Fruit fly (Drosophila melanogaster): Measurements from ENCODE around the gene kst.

Gene kst

DNA sequence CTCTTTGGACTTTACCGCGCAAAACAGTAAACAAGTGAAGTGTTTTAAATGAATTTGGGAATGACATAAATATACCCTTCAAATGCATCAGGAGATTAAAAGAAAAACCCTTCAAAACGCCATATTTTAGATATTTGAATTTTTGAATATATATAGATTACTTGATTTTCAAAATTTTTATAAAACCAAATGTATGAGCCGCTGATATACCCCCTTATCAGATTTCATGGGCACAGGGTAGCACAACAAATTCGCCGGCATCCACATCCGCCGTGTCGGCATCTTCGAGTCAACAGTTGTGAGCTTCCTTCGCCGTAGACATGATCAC lies 41.3 kb downstream of the kst start, which contains the start of gene Ids (continued):
- TF ChIP-seq esn (GFP tag; optimal IDR thresholded peaks at IDR 0.05), result peak; percentile 85
- peak; percentile 8 for TF ChIP-seq fkh (GFP tag; optimal IDR thresholded peaks at IDR 0.05)
- TF ChIP-seq dac (GFP tag; optimal IDR thresholded peaks at IDR 0.05), result no peak
- TF ChIP-seq CG8319 (GFP tag; optimal IDR thresholded peaks at IDR 0.05), result peak; percentile 67
- TF ChIP-seq CG15336 (GFP tag; IDR thresholded peaks at IDR 0.05), result peak; percentile 85

DNA sequence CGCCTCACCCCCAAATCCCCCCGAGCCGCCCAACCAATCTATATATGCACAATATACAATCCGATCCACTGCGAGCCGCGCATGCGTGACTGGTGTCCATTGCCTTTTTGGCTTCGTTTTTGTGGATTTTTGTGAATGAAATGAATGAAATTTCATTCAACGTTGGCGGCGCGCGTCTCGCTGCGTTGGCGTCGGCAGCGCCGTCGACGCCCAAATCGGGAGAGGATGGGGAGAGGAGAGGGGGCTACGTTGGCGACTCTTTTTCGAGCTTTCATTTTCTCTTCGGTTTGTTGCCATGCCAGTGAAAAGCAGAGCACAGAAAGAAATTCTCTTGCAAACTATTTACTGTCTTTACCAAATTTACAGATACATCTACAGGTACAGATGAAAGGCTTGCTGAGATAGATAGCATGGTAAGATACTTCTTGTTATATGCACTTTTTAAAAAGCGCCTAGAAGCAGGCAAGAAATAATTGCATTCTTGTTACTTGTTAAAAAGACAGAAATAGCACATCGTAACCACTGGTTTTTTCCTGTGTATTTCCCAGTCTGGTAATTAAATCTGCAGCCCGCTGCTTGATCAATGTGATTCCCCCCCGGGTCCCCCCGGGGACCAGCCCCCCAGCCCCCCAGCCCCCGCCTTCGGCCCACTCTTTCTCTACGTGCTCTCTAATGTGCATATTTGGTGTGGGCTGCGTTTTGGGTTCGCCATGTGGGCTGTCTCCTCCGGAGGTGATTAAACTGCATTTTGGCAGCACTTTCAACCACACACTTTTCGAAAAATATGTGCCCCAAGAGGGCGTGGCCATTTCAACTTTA lies 43.8 kb downstream of the kst start:
- peak; percentile 5 for TF ChIP-seq CG9139 (GFP tag; optimal IDR thresholded peaks at IDR 0.05)
- peak; percentile 25 for TF ChIP-seq CG34406 (GFP tag; optimal IDR thresholded peaks at IDR 0.05)
- TF ChIP-seq Met (GFP tag; optimal IDR thresholded peaks at IDR 0.05), result peak; percentile 52
- peak; percentile 48 for TF ChIP-seq Hr39 (GFP tag; optimal IDR thresholded peaks at IDR 0.05)
- peak; percentile 24 for TF ChIP-seq net (GFP tag; optimal IDR thresholded peaks at IDR 0.05)
- peak; percentile 91 for TF ChIP-seq Eip78C (GFP tag)
- TF ChIP-seq fd59A (GFP tag; optimal IDR thresholded peaks at IDR 0.05), result no peak
- no peak for TF ChIP-seq fkh (GFP tag; optimal IDR thresholded peaks at IDR 0.05)
- peak; percentile 47 for TF ChIP-seq Blimp-1 (GFP tag; optimal IDR thresholded peaks at IDR 0.05)
- peak; percentile 87 for TF ChIP-seq Hr4 (GFP tag; optimal IDR thresholded peaks at IDR 0.05)
- TF ChIP-seq esn (GFP tag; optimal IDR thresholded peaks at IDR 0.05), result peak; percentile 42
- TF ChIP-seq ss (GFP tag; optimal IDR thresholded peaks at IDR 0.05), result peak in 1 of 2 experiments; percentile 77
- TF ChIP-seq Sox15 (GFP tag; optimal IDR thresholded peaks at IDR 0.05), result peak; percentile 33
- TF ChIP-seq CG11762 (GFP tag; optimal IDR thresholded peaks at IDR 0.05; ENCODE audit: insufficient read depth), result peak; percentile 8
- TF ChIP-seq dac (GFP tag; optimal IDR thresholded peaks at IDR 0.05), result peak; percentile 61
- TF ChIP-seq CG3032 (tag; optimal IDR thresholded peaks at IDR 0.05), result peak; percentile 8
- peak; percentile 76 for TF ChIP-seq CG6276 (GFP tag; optimal IDR thresholded peaks at IDR 0.05)
- TF ChIP-seq CG8632 (GFP tag; optimal IDR thresholded peaks at IDR 0.05), result peak; percentile 0
- peak; percentile 83 for TF ChIP-seq CG8119 (GFP tag; IDR thresholded peaks at IDR 0.05)
- peak; percentile 44 for TF ChIP-seq svp (GFP tag)
- TF ChIP-seq acj6 (GFP tag; optimal IDR thresholded peaks at IDR 0.05), result peak; percentile 19
- TF ChIP-seq dsx (GFP tag; optimal IDR thresholded peaks at IDR 0.05; ENCODE audit: poor library complexity, severe bottlenecking), result no peak
- no peak for TF ChIP-seq CG16779 (tag; optimal IDR thresholded peaks at IDR 0.05)
- peak; percentile 4 for TF ChIP-seq CG7368 (GFP tag; optimal IDR thresholded peaks at IDR 0.05)
- no peak for TF ChIP-seq CG10669 (GFP tag; optimal IDR thresholded peaks at IDR 0.05)
- peak; percentile 43 for TF ChIP-seq Sox102F (GFP tag; optimal IDR thresholded peaks at IDR 0.05)
- TF ChIP-seq salr (GFP tag; optimal IDR thresholded peaks at IDR 0.05), result no peak
- TF ChIP-seq spab (GFP tag; optimal IDR thresholded peaks at IDR 0.05), result no peak
- no peak for TF ChIP-seq CG11902 (GFP tag; optimal IDR thresholded peaks at IDR 0.05)
- TF ChIP-seq topi (GFP tag; optimal IDR thresholded peaks at IDR 0.05), result peak; percentile 38
- peak; percentile 59 for TF ChIP-seq Gug (GFP tag; IDR thresholded peaks at IDR 0.05)
- TF ChIP-seq CG8319 (GFP tag; optimal IDR thresholded peaks at IDR 0.05), result no peak
- TF ChIP-seq eg (GFP tag; IDR thresholded peaks at IDR 0.05), result peak; percentile 73
- TF ChIP-seq lz (GFP tag; optimal IDR thresholded peaks at IDR 0.05), result peak; percentile 12
- peak; percentile 51 for TF ChIP-seq pdm3 (GFP tag; optimal IDR thresholded peaks at IDR 0.05)
- peak; percentile 32; the same call in 1 of the 2 replicates for TF ChIP-seq CG11294 (GFP tag; IDR thresholded peaks at IDR 0.05)
- TF ChIP-seq achi (GFP tag; optimal IDR thresholded peaks at IDR 0.05), result peak; percentile 51
- TF ChIP-seq Hr38 (GFP tag; optimal IDR thresholded peaks at IDR 0.05), result no peak
- TF ChIP-seq Sox14 (GFP tag; optimal IDR thresholded peaks at IDR 0.05), result peak; percentile 25
- peak; percentile 17 for TF ChIP-seq Ets96B (tag; optimal IDR thresholded peaks at IDR 0.05)
- TF ChIP-seq Lpt (GFP tag; optimal IDR thresholded peaks at IDR 0.05), result peak; percentile 56
- no peak for TF ChIP-seq CG10631 (GFP tag; optimal IDR thresholded peaks at IDR 0.05)
- TF ChIP-seq CG1621 (tag; optimal IDR thresholded peaks at IDR 0.05), result no peak
- peak; percentile 86 for TF ChIP-seq CG15336 (GFP tag; IDR thresholded peaks at IDR 0.05)
- no peak for TF ChIP-seq CG4318 (GFP tag; optimal IDR thresholded peaks at IDR 0.05)
- TF ChIP-seq CG32006 (GFP tag; optimal IDR thresholded peaks at IDR 0.05), result peak; percentile 88
- no peak for TF ChIP-seq vri (GFP tag; optimal IDR thresholded peaks at IDR 0.05)

Measured in whole organism, prepupa.